Worm (Caenorhabditis elegans): Measurements from ENCODE around the gene F53F8.6.

Gene F53F8.6

DNA sequence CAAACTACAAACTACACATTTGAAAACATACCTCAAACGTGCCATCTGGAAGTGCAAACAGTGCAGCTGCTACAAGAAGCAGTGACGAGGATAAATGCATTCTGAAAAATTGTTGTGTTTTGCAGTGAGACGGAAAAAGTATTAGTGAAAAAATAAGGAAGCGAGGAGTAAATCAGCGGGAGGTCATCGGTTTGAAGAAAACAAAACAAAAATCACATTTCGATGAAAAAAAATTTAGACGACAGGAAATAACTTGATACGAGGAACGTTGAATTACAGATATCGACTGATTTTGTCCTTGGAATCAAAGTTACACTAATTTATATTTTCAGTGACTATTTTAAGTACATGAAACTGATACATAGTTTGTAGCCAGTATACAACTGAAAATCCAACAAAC is 12.4 kb upstream of the F53F8.6 start, which contains the start of gene F53F8.4:
Gene F53F8.4 (minus strand): TSS at position 101 of the 400 bp plus-strand sequence.
- TF ChIP-seq madf-5 (GFP tag; IDR thresholded peaks at IDR 0.05) (no peak), daf-12 (tag; optimal IDR thresholded peaks at IDR 0.05) (no peak), fos-1 (tag; optimal IDR thresholded peaks at IDR 0.05) (no peak), lim-7 (GFP tag; IDR thresholded peaks at IDR 0.05) (no peak), daf-19 (GFP tag; conservative IDR thresholded peaks at IDR 0.05) (no peak), lin-39 (tag; optimal IDR thresholded peaks at IDR 0.05) (no peak), daf-16 (GFP tag; optimal IDR thresholded peaks at IDR 0.05) (no peak), daf-16 (tag; optimal IDR thresholded peaks at IDR 0.05) (no peak), php-3 (GFP tag; IDR thresholded peaks at IDR 0.05) (no peak), lin-29 (GFP tag; IDR thresholded peaks at IDR 0.05) (no peak), mxl-2 (GFP tag; conservative IDR thresholded peaks at IDR 0.05) (no peak), egl-43 (GFP tag; IDR thresholded peaks at IDR 0.05) (no peak), ceh-62 (tag; optimal IDR thresholded peaks at IDR 0.05) (no peak), zfp-3 (GFP tag; conservative IDR thresholded peaks at IDR 0.05) (no peak)

DNA sequence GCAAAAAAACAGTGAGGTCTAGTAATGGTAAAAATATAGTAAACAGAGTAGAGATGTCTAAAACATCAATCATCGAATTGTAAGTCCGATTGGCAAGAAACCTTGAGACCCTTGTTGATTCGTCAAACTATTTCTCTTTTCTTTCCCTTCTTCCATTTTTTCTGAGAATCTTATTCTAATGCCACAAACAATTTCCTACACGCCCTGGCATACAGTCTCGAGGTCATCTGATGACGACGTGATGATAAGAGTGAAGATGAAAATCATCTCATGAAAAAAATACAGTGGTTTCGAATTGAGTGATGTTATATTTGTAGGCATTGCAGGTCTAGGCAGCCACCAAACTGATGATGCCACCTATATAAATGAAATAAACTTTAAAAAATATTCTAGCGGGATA is 11.1 kb upstream of the F53F8.6 start:
- peak; percentile 28 for TF ChIP-seq nhr-28 (tag; optimal IDR thresholded peaks at IDR 0.05)
- no peak for TF ChIP-seq zip-2 (tag; optimal IDR thresholded peaks at IDR 0.05)
- TF ChIP-seq jun-1 (tag; optimal IDR thresholded peaks at IDR 0.05) = no peak
- no peak for TF ChIP-seq lsy-2 (tag; optimal IDR thresholded peaks at IDR 0.05)
- peak; percentile 42 for TF ChIP-seq nhr-25 (tag; optimal IDR thresholded peaks at IDR 0.05; ENCODE audit: borderline replicate concordance, insufficient read depth)
- TF ChIP-seq F26F4.8 (GFP tag; conservative IDR thresholded peaks at IDR 0.05) = no peak
- TF ChIP-seq cey-2 (tag; optimal IDR thresholded peaks at IDR 0.05; ENCODE audit: borderline replicate concordance, insufficient read depth) = no peak
- TF ChIP-seq saeg-2 (GFP tag; IDR thresholded peaks at IDR 0.05) = no peak
- TF ChIP-seq dmd-9 (GFP tag; IDR thresholded peaks at IDR 0.05) = no peak
- no peak for TF ChIP-seq dve-1 (tag; optimal IDR thresholded peaks at IDR 0.05; ENCODE audit: insufficient read depth)
- TF ChIP-seq nhr-102 (tag; optimal IDR thresholded peaks at IDR 0.05) = no peak
- no peak for TF ChIP-seq ceh-28 (tag; optimal IDR thresholded peaks at IDR 0.05)
- TF ChIP-seq hlh-30 (tag; optimal IDR thresholded peaks at IDR 0.05; ENCODE audit: insufficient read depth) = peak; percentile 45
- peak; percentile 1 for TF ChIP-seq mep-1 (tag; optimal IDR thresholded peaks at IDR 0.05)
- no peak for TF ChIP-seq F10B5.3 (tag; optimal IDR thresholded peaks at IDR 0.05)
- TF ChIP-seq tra-1 (GFP tag; IDR thresholded peaks at IDR 0.05) = peak; percentile 42; the same call in 1 of the 2 replicates
- no peak for TF ChIP-seq lin-1 (GFP tag; IDR thresholded peaks at IDR 0.05)
- no peak for TF ChIP-seq snpc-4 (tag; optimal IDR thresholded peaks at IDR 0.05)
- TF ChIP-seq mxl-3 (GFP tag; optimal IDR thresholded peaks at IDR 0.05) = no peak
- TF ChIP-seq Y75B8A.6 (GFP tag; IDR thresholded peaks at IDR 0.05) = no peak
- no peak for TF ChIP-seq F44E2.7 (GFP tag; IDR thresholded peaks at IDR 0.05)
- TF ChIP-seq zag-1 (tag; optimal IDR thresholded peaks at IDR 0.05) = no peak
- TF ChIP-seq nhr-11 (tag; optimal IDR thresholded peaks at IDR 0.05) = no peak

DNA sequence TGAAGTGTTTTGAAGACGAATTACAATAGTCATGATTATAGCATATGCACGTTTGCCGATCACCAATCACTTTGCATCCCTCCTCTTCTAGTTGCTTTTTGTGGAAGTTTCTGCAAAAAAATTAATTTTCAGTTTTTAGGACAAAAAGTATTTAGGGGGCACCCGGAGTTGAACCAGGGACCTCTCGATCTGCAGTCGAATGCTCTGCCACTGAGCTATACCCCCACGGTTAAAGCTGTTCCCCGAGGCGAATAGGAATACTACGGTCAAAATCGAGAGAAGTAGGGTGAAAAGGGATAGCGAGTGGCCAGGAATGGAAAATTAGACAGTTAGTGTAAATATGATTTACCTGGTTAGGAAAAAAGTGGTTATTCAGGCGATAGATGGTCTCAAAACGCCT is 10.1 kb upstream of the F53F8.6 start:
- TF ChIP-seq tag-97 (GFP tag; IDR thresholded peaks at IDR 0.05) (no peak), pha-4 (GFP tag; IDR thresholded peaks at IDR 0.05) (peak; percentile 88), pha-4 (tag; optimal IDR thresholded peaks at IDR 0.05) (no peak), ceh-44 (GFP tag; IDR thresholded peaks at IDR 0.05) (peak; percentile 89), R02D3.7 (tag; optimal IDR thresholded peaks at IDR 0.05) (no peak), ceh-62 (tag; optimal IDR thresholded peaks at IDR 0.05) (no peak), Y75B8A.6 (GFP tag; IDR thresholded peaks at IDR 0.05) (peak; percentile 71; the same call in 1 of the 2 replicates), saeg-2 (GFP tag; IDR thresholded peaks at IDR 0.05) (0 out of 2 replicates have a peak, but pooled peaks have one; percentile 11), hmg-1.1 (GFP tag; IDR thresholded peaks at IDR 0.05) (peak; percentile 78), dmd-6 (GFP tag; IDR thresholded peaks at IDR 0.05) (peak; percentile 65), nhr-77 (tag; optimal IDR thresholded peaks at IDR 0.05) (peak; percentile 2), nhr-237 (tag; optimal IDR thresholded peaks at IDR 0.05) (no peak), madf-5 (GFP tag; IDR thresholded peaks at IDR 0.05) (peak; percentile 83 to 92; a peak in 3 of 4 replicates), egl-43 (GFP tag; IDR thresholded peaks at IDR 0.05) (peak; percentile 95), tra-1 (GFP tag; IDR thresholded peaks at IDR 0.05) (peak; percentile 83), ztf-11 (tag; optimal IDR thresholded peaks at IDR 0.05) (no peak), Y5F2A.4 (GFP tag; optimal IDR thresholded peaks at IDR 0.05) (peak; percentile 22), gei-8 (GFP tag; optimal IDR thresholded peaks at IDR 0.05) (peak; percentile 67), hlh-30 (tag; optimal IDR thresholded peaks at IDR 0.05; ENCODE audit: insufficient read depth) (peak; percentile 0), nhr-42 (GFP tag; IDR thresholded peaks at IDR 0.05) (peak; percentile 58; the same call in 1 of the 2 replicates)

All from whole organism, L4 larva.